Fruit fly (Drosophila melanogaster): ENCODE results near the gene EMC2A.

Gene EMC2A

DNA sequence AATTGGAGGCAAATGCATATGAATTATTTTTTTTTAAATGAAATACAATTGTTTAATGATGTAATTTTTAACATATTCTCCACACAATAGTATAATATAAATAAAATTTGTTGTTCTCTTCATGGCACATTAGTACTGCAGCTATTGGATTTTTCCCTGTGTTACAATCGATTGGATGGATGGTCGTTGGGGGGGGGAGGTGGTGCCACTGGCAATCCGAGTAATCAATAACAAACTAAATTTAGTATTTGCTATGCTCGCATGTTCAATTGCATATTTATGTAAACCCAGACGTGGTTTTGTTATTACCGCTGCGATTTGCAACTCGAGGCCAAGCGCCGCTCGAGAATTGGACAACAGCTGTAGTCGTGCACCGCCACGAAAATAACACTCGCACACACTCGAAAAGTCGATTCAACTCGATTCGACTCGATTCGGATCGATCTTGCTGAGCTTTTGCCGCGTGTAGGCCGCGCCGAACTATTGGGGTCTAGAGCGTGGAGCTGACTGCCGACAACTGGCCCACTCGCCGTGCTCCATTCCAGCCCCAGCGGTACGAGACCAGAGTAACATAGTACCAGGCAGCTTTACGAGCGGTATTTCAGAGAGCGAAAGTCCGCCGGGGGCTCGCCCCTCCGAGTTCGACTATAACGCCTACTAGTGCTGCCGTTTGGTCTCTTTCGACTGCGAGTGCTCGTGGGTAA is 8.5 kb downstream of the EMC2A start, which contains the start of gene CG18622 (continued):
- TF ChIP-seq Hsf (GFP tag; optimal IDR thresholded peaks at IDR 0.05), result no peak
- TF ChIP-seq CG15696 (tag; optimal IDR thresholded peaks at IDR 0.05), result no peak
- no peak for TF ChIP-seq CG17328 (GFP tag; IDR thresholded peaks at IDR 0.05)
- no peak for TF ChIP-seq CG8478 (optimal IDR thresholded peaks at IDR 0.05)
- no peak for TF ChIP-seq kay (GFP tag; optimal IDR thresholded peaks at IDR 0.05)
- TF ChIP-seq CG32767 (GFP tag; IDR thresholded peaks at IDR 0.05), result no peak
- TF ChIP-seq sens (GFP tag), result no peak
- no peak for TF ChIP-seq CG5953 (GFP tag; IDR thresholded peaks at IDR 0.05)
- no peak for TF ChIP-seq Rx (GFP tag; IDR thresholded peaks at IDR 0.05)
- peak; percentile 33 for TF ChIP-seq caup (GFP tag; optimal IDR thresholded peaks at IDR 0.05; ENCODE audit: severe bottlenecking)
- no peak for TF ChIP-seq stc (GFP tag; IDR thresholded peaks at IDR 0.05)
- TF ChIP-seq pzg (GFP tag; optimal IDR thresholded peaks at IDR 0.05), result no peak
- peak; percentile 8; the same call in 2 of the 3 replicates for TF ChIP-seq CG17361 (GFP tag; IDR thresholded peaks at IDR 0.05)
- no peak for TF ChIP-seq wek (GFP tag; optimal IDR thresholded peaks at IDR 0.05)
- no peak for TF ChIP-seq Chrac-16 (GFP tag; optimal IDR thresholded peaks at IDR 0.05)
- no peak for TF ChIP-seq CG1832 (GFP tag; optimal IDR thresholded peaks at IDR 0.05)
- TF ChIP-seq slou (GFP tag; optimal IDR thresholded peaks at IDR 0.05), result no peak
- no peak for TF ChIP-seq CG8281 (tag; optimal IDR thresholded peaks at IDR 0.05)
- no peak for TF ChIP-seq CG4854 (GFP tag; optimal IDR thresholded peaks at IDR 0.05)
- no peak for TF ChIP-seq CG7357 (GFP tag; IDR thresholded peaks at IDR 0.05)
- no peak for TF ChIP-seq ewg (GFP tag; optimal IDR thresholded peaks at IDR 0.05)
- TF ChIP-seq C15 (GFP tag; IDR thresholded peaks at IDR 0.05), result no peak
- no peak for TF ChIP-seq CG12942 (GFP tag; optimal IDR thresholded peaks at IDR 0.05)
- no peak for TF ChIP-seq usp (GFP tag; optimal IDR thresholded peaks at IDR 0.05)
- TF ChIP-seq esg (GFP tag; conservative IDR thresholded peaks at IDR 0.05), result no peak
- no peak for TF ChIP-seq luna (GFP tag; optimal IDR thresholded peaks at IDR 0.05)
- TF ChIP-seq NFAT (GFP tag; IDR thresholded peaks at IDR 0.05), result no peak
- peak; percentile 36 for TF ChIP-seq Ssrp (tag; optimal IDR thresholded peaks at IDR 0.05)
- peak; percentile 3 for TF ChIP-seq CG18262 (tag; optimal IDR thresholded peaks at IDR 0.05)
- TF ChIP-seq h (optimal IDR thresholded peaks at IDR 0.05), result no peak
- TF ChIP-seq CG12299 (tag; optimal IDR thresholded peaks at IDR 0.05), result no peak
- no peak for TF ChIP-seq grau (tag; optimal IDR thresholded peaks at IDR 0.05)
- no peak for TF ChIP-seq H15 (GFP tag; IDR thresholded peaks at IDR 0.05)
- TF ChIP-seq cato (GFP tag; optimal IDR thresholded peaks at IDR 0.05; ENCODE audit: borderline replicate concordance), result no peak
- no peak for TF ChIP-seq E2f2 (GFP tag; IDR thresholded peaks at IDR 0.05)
- no peak for TF ChIP-seq dimm (GFP tag; IDR thresholded peaks at IDR 0.05)
- TF ChIP-seq Sry-β (GFP tag; optimal IDR thresholded peaks at IDR 0.05), result no peak
- TF ChIP-seq Hey (tag; optimal IDR thresholded peaks at IDR 0.05), result no peak
- no peak for TF ChIP-seq prd (optimal IDR thresholded peaks at IDR 0.05)
- no peak for TF ChIP-seq prd (GFP tag; IDR thresholded peaks at IDR 0.05)
- no peak for TF ChIP-seq CG11093 (GFP tag; IDR thresholded peaks at IDR 0.05)
- TF ChIP-seq fru (optimal IDR thresholded peaks at IDR 0.05), result no peak
- no peak for TF ChIP-seq CG14860 (GFP tag; IDR thresholded peaks at IDR 0.05; ENCODE audit: partially characterized antibody)
- no peak for TF ChIP-seq CG4360 (GFP tag; IDR thresholded peaks at IDR 0.05)
- no peak for TF ChIP-seq CG11085 (GFP tag; IDR thresholded peaks at IDR 0.05)
- TF ChIP-seq Hr3 (GFP tag; optimal IDR thresholded peaks at IDR 0.05), result no peak
- TF ChIP-seq CrebB (tag; optimal IDR thresholded peaks at IDR 0.05), result no peak
- no peak for TF ChIP-seq Rfx (GFP tag; IDR thresholded peaks at IDR 0.05)
- TF ChIP-seq sim (GFP tag; IDR thresholded peaks at IDR 0.05), result no peak
- TF ChIP-seq Fer2 (tag; optimal IDR thresholded peaks at IDR 0.05), result no peak
- no peak for TF ChIP-seq CG14050 (GFP tag; IDR thresholded peaks at IDR 0.05)
- TF ChIP-seq CG18764 (GFP tag; optimal IDR thresholded peaks at IDR 0.05), result no peak
- no peak for TF ChIP-seq exex (tag; optimal IDR thresholded peaks at IDR 0.05)
